Worm (Caenorhabditis elegans): Measurements from ENCODE around the gene Y32H12A.8.

DNA sequence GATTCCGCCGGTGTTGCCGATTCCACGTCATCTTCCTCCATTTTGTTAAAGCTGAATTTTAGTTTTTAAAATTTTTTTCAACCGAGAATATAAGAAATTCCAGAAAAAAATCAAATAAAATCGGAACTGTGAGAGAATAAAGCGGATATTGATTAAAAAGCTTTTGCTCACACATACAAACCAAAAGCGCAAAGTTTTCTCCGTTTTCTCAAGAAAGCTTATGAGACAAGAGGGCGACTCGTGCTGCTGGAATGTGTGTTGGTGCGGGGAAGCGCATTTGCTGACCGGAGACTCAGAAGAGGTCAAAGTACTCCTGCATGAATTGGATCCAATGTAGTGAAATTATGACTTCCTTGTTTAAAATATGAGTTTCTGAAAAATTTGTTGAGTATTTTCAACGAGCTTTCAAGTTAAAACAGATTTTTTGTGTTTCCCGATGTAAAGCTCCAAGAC lies 25.9 kb downstream of the Y32H12A.8 start, which contains the start of gene paqr-2:
- TF ChIP-seq elt-3 (tag; optimal IDR thresholded peaks at IDR 0.05) (no peak), nhr-237 (tag; optimal IDR thresholded peaks at IDR 0.05) (no peak), aly-2 (tag; optimal IDR thresholded peaks at IDR 0.05) (no peak)
